Worm (Caenorhabditis elegans): ENCODE measurements around the gene srt-34.

DNA sequence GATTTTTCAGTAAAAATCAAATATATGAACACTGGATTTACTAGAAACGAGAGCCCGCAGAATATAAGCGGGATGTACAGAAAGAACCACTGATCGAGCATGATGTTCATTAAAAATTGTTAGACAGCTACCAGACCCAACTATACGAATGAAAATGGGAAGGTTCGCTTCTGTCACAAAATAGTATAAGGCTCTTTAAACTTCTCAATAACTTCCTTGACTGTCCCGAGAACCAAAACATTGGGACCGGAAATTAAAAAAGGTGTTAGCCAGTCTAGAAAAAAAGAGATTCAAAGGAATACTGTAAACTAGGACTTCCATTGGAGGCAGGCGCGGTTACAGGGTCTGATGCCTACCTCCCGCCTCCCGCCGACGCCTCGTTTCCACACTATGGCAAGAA lies 39.8 kb upstream of the srt-34 start, which contains the start of gene srj-55:
- TF ChIP-seq him-1 (tag; optimal IDR thresholded peaks at IDR 0.05), result no peak
- TF ChIP-seq dao-5 (tag; optimal IDR thresholded peaks at IDR 0.05), result no peak

All from whole organism, L4/young adult.